Worm (Caenorhabditis elegans) whole organism, L4 larva: Measurements from ENCODE around the gene sra-28.
A peak's percentile ranks its signal among the peaks of the same experiment; 100 is the strongest.

Experiments used
- F10B5.3 ChIP-seq: sonication (generic microtip); optimal IDR thresholded peaks from 2 replicates; lab custom pipeline; 2016; ENCODE audit warnings: mild to moderate bottlenecking, missing genetic modification characterization, missing compliant biosample characterization
- F26F4.8 ChIP-seq: fragments of 200-800 bp; sonication (Bioruptor generic); conservative IDR thresholded peaks from 2 replicates; pipeline ENCODE4 v1.3.6; 2022; ENCODE audit warnings: missing genetic modification characterization, missing compliant biosample characterization
- F44E2.7 ChIP-seq: fragments of 200-800 bp; sonication (Bioruptor generic); IDR thresholded peaks from 2 replicates; pipeline ENCODE4 v2.1.2; 2022; ENCODE audit warnings: missing genetic modification characterization, missing compliant biosample characterization
- T20F7.1 ChIP-seq: fragments of 200-800 bp; sonication (Bioruptor generic); optimal IDR thresholded peaks from 2 replicates; lab custom pipeline; 2018; ENCODE audit warnings: mild to moderate bottlenecking, missing genetic modification characterization, missing compliant biosample characterization
- T26A8.4 ChIP-seq: fragments of 200-800 bp; sonication (Bioruptor generic); IDR thresholded peaks from 2 replicates; pipeline ENCODE4 v1.3.6; 2022; ENCODE audit warnings: missing genetic modification characterization, missing compliant biosample characterization
- Y48G9A.11 ChIP-seq: fragments of 200-800 bp; sonication (Bioruptor generic); IDR thresholded peaks from 2 replicates; pipeline ENCODE4 v1.3.6; 2022; ENCODE audit warnings: missing genetic modification reagents, missing genetic modification characterization, missing compliant biosample characterization
- Y75B8A.6 ChIP-seq: fragments of 200-800 bp; sonication (Bioruptor generic); IDR thresholded peaks from 2 replicates; pipeline ENCODE4 v1.3.6; 2022; ENCODE audit warnings: missing genetic modification reagents, missing genetic modification characterization, missing compliant biosample characterization
- ZK337.2 ChIP-seq: fragments of 200-800 bp; sonication (Bioruptor generic); IDR thresholded peaks from 2 replicates; pipeline ENCODE4 v1.3.6; 2022; ENCODE audit warnings: missing genetic modification reagents, missing genetic modification characterization, missing compliant biosample characterization
- aha-1 ChIP-seq: fragments of 150-350 bp; peaks from one replicate; lab custom pipeline; 2014; ENCODE audit warnings: missing biosample characterization, missing genetic modification characterization
- ceh-20 ChIP-seq: fragments of 200-800 bp; sonication (Bioruptor generic); IDR thresholded peaks from 2 replicates; pipeline ENCODE4 v1.3.6; 2022; ENCODE audit warnings: missing genetic modification reagents, missing genetic modification characterization, missing compliant biosample characterization
- ceh-28 ChIP-seq: fragments of 150-350 bp; optimal IDR thresholded peaks from 2 replicates; lab custom pipeline; 2014; ENCODE audit warnings: missing biosample characterization, missing genetic modification reagents, missing genetic modification characterization
- ceh-44 ChIP-seq: fragments of 200-800 bp; sonication (Bioruptor generic); IDR thresholded peaks from 2 replicates; pipeline ENCODE4 v1.3.6; 2022; ENCODE audit warnings: missing genetic modification reagents, missing genetic modification characterization, missing compliant biosample characterization
- ceh-62 ChIP-seq: sonication (generic microtip); optimal IDR thresholded peaks from 2 replicates; lab custom pipeline; 2017; ENCODE audit warnings: missing biosample characterization, missing genetic modification characterization
- cey-2 ChIP-seq: sonication (generic microtip); optimal IDR thresholded peaks from 3 replicates; lab custom pipeline; 2017; ENCODE audit warnings: missing genetic modification characterization, mild to moderate bottlenecking, missing compliant biosample characterization, antibody characterized with exemption, borderline replicate concordance; ENCODE audit not compliant: insufficient read depth
- ctbp-1 ChIP-seq: fragments of 200-800 bp; sonication (Bioruptor generic); IDR thresholded peaks from 2 replicates; pipeline ENCODE4 v1.3.6; 2022; ENCODE audit warnings: missing genetic modification reagents, missing genetic modification characterization, missing compliant biosample characterization
- dmd-8 ChIP-seq: fragments of 200-800 bp; sonication (Bioruptor generic); IDR thresholded peaks from 2 replicates; pipeline ENCODE4 v1.3.6; 2022; ENCODE audit warnings: missing genetic modification characterization, missing compliant biosample characterization
- dmd-9 ChIP-seq: fragments of 200-800 bp; sonication (Bioruptor generic); IDR thresholded peaks from 2 replicates; pipeline ENCODE4 v1.3.6; 2022; ENCODE audit warnings: missing genetic modification reagents, missing genetic modification characterization, missing compliant biosample characterization
- duxl-1 ChIP-seq: sonication (generic microtip); optimal IDR thresholded peaks from 2 replicates; lab custom pipeline; 2016; ENCODE audit warnings: mild to moderate bottlenecking, missing genetic modification characterization, moderate library complexity, missing compliant biosample characterization; ENCODE audit not compliant: poor library complexity
- egl-27 ChIP-seq: sonication (generic microtip); optimal IDR thresholded peaks from 3 replicates; lab custom pipeline; 2017; ENCODE audit warnings: missing biosample characterization, missing genetic modification reagents, missing genetic modification characterization
- fos-1 ChIP-seq: fragments of 150-350 bp; optimal IDR thresholded peaks from 2 replicates; lab custom pipeline; 2014; ENCODE audit warnings: missing biosample characterization, missing genetic modification characterization
- hif-1 ChIP-seq, 2 experiments: sonication (generic microtip); optimal IDR thresholded peaks; 2 replicates each; lab custom pipeline; 2016 to 2017; ENCODE audit warnings: missing compliant biosample characterization in 2 of 2, missing genetic modification characterization in 2 of 2, missing genetic modification reagents in 2 of 2, missing genotype in 2 of 2, mild to moderate bottlenecking in 1 of 2
- hlh-11 ChIP-seq: fragments of 200-800 bp; sonication (Bioruptor generic); optimal IDR thresholded peaks from 2 replicates; lab custom pipeline; 2018; ENCODE audit warnings: mild to moderate bottlenecking, missing genetic modification characterization, missing compliant biosample characterization
- lin-13 ChIP-seq: fragments of 150-350 bp; optimal IDR thresholded peaks from 2 replicates; lab custom pipeline; 2014; ENCODE audit warnings: missing biosample characterization, missing genetic modification reagents, missing genetic modification characterization
- lin-15B ChIP-seq: fragments of 150-350 bp; sonication (generic microtip); optimal IDR thresholded peaks from 3 replicates; lab custom pipeline; 2014; ENCODE audit warnings: missing biosample characterization, missing genetic modification characterization
- lir-3 ChIP-seq: sonication (generic microtip); optimal IDR thresholded peaks from 2 replicates; lab custom pipeline; 2016; ENCODE audit warnings: mild to moderate bottlenecking, missing genetic modification characterization, missing compliant biosample characterization
- lsy-2 ChIP-seq, 2 experiments: fragments of 150-350 bp in 1 of 2; sonication (generic microtip) in 1 of 2; optimal IDR thresholded peaks; 2 replicates each; lab custom pipeline; 2014 to 2017; ENCODE audit warnings: missing biosample characterization in 2 of 2, missing genetic modification characterization in 2 of 2
- madf-5 ChIP-seq, 2 experiments: fragments of 200-800 bp; sonication (Bioruptor generic); IDR thresholded peaks; 2 replicates each; pipeline ENCODE4 v1.3.6; 2022; ENCODE audit warnings: missing compliant biosample characterization in 2 of 2, missing genetic modification characterization in 2 of 2
- mdl-1 ChIP-seq, 2 experiments: fragments of 150-350 bp in 1 of 2; sonication (generic microtip) in 1 of 2; optimal IDR thresholded peaks; 2 replicates each; lab custom pipeline; 2014 to 2017; ENCODE audit warnings: missing biosample characterization in 2 of 2, missing genetic modification characterization in 2 of 2
- mdt-29 ChIP-seq: fragments of 200-800 bp; sonication (Bioruptor generic); IDR thresholded peaks from 2 replicates; pipeline ENCODE4 v1.3.6; 2022; ENCODE audit warnings: missing genetic modification reagents, missing genetic modification characterization, missing compliant biosample characterization
- mep-1 ChIP-seq: fragments of 150-350 bp; sonication (generic microtip); optimal IDR thresholded peaks from 3 replicates; lab custom pipeline; 2014; ENCODE audit warnings: missing biosample characterization, missing genetic modification characterization
- mxl-3 ChIP-seq: fragments of 200-800 bp; sonication (Bioruptor generic); optimal IDR thresholded peaks from 2 replicates; lab custom pipeline; 2018; ENCODE audit warnings: mild to moderate bottlenecking, missing genetic modification characterization, missing compliant biosample characterization
- nhr-11 ChIP-seq: fragments of 150-350 bp; optimal IDR thresholded peaks from 2 replicates; lab custom pipeline; 2014; ENCODE audit warnings: missing biosample characterization, missing genetic modification characterization
- nhr-111 ChIP-seq: fragments of 200-800 bp; sonication (Bioruptor generic); optimal IDR thresholded peaks from 2 replicates; lab custom pipeline; 2018; ENCODE audit warnings: mild to moderate bottlenecking, missing genetic modification characterization, missing compliant biosample characterization
- nhr-237 ChIP-seq: sonication (generic microtip); optimal IDR thresholded peaks from 2 replicates; lab custom pipeline; 2017; ENCODE audit warnings: missing biosample characterization, missing genetic modification characterization
- nhr-25 ChIP-seq: sonication (generic microtip); optimal IDR thresholded peaks from 2 replicates; lab custom pipeline; 2017; ENCODE audit warnings: missing genetic modification characterization, mild to moderate bottlenecking, missing compliant biosample characterization, antibody characterized with exemption, moderate library complexity, borderline replicate concordance; ENCODE audit not compliant: insufficient read depth
- nhr-28 ChIP-seq: fragments of 150-350 bp; optimal IDR thresholded peaks from 2 replicates; lab custom pipeline; 2014; ENCODE audit warnings: missing biosample characterization, missing genetic modification characterization
- nhr-6 ChIP-seq: fragments of 150-350 bp; optimal IDR thresholded peaks from 2 replicates; lab custom pipeline; 2014; ENCODE audit warnings: missing biosample characterization, missing genetic modification characterization
- pqm-1 ChIP-seq: sonication (generic microtip); optimal IDR thresholded peaks from 2 replicates; lab custom pipeline; 2017; ENCODE audit warnings: missing biosample characterization, missing genetic modification characterization
- rbr-2 ChIP-seq: sonication (generic microtip); optimal IDR thresholded peaks from 2 replicates; lab custom pipeline; 2016; ENCODE audit warnings: missing genotype, missing genetic modification characterization, missing compliant biosample characterization
- sdz-12 ChIP-seq: fragments of 200-800 bp; sonication (Bioruptor generic); optimal IDR thresholded peaks from 2 replicates; lab custom pipeline; 2018; ENCODE audit warnings: mild to moderate bottlenecking, missing genetic modification characterization, missing compliant biosample characterization
- set-16 ChIP-seq: fragments of 200-800 bp; sonication (Bioruptor generic); IDR thresholded peaks from 2 replicates; pipeline ENCODE4 v1.3.6; 2022; ENCODE audit warnings: missing genetic modification reagents, missing genetic modification characterization, missing compliant biosample characterization
- snpc-1.2 ChIP-seq: fragments of 200-800 bp; sonication (Bioruptor generic); IDR thresholded peaks from 2 replicates; pipeline ENCODE4 v1.3.6; 2022; ENCODE audit warnings: missing genetic modification reagents, missing genetic modification characterization, missing compliant biosample characterization
- spr-1 ChIP-seq: sonication (generic microtip); optimal IDR thresholded peaks from 2 replicates; lab custom pipeline; 2016; ENCODE audit warnings: mild to moderate bottlenecking, missing genetic modification characterization, missing compliant biosample characterization
- tag-97 ChIP-seq: fragments of 200-800 bp; sonication (Bioruptor generic); IDR thresholded peaks from 2 replicates; pipeline ENCODE4 v1.3.6; 2022; ENCODE audit warnings: missing genetic modification characterization, missing compliant biosample characterization
- unc-130 ChIP-seq: sonication (generic microtip); optimal IDR thresholded peaks from 2 replicates; lab custom pipeline; 2016; ENCODE audit warnings: missing genetic modification reagents, missing genetic modification characterization, missing compliant biosample characterization
- unc-62 ChIP-seq, 3 experiments: fragments of 150-350 bp in 1 of 3; sonication (generic microtip); optimal IDR thresholded peaks in 2 of 3; peaks in 1 of 3; 1 replicate in 1 of 3; 2 replicates in 2 of 3; lab custom pipeline; 2014 to 2017; ENCODE audit warnings: missing biosample characterization in 3 of 3, missing genetic modification characterization in 3 of 3, missing genetic modification reagents in 3 of 3, missing genotype in 1 of 3
- zfp-3 ChIP-seq: fragments of 200-800 bp; sonication (Bioruptor generic); conservative IDR thresholded peaks from 2 replicates; pipeline ENCODE4 v1.3.6; 2022; ENCODE audit warnings: missing genetic modification reagents, missing genetic modification characterization, missing compliant biosample characterization
- zip-11 ChIP-seq: fragments of 200-800 bp; sonication (Bioruptor generic); IDR thresholded peaks from 2 replicates; pipeline ENCODE4 v1.3.6; 2022; ENCODE audit warnings: missing genetic modification characterization, missing compliant biosample characterization
- ztf-7 ChIP-seq: fragments of 150-350 bp; optimal IDR thresholded peaks from 2 replicates; lab custom pipeline; 2014; ENCODE audit warnings: missing biosample characterization, missing genetic modification characterization

Gene sra-28

ce11 chrII:6523940-6524339 is 49.6 kb downstream of the sra-28 start:
- TF ChIP-seq zfp-3 (0 out of 2 replicates have a peak, but pooled peaks have one; percentile 7), snpc-1.2 (GFP tag; lab: Robert Waterston, UW) (no peak), nhr-11 (no peak), aha-1 (tag; lab: Kevin White, UChicago) (peak; percentile 91)

ce11 chrII:6522622-6523254 is 50.8 kb downstream of the sra-28 start:
- TF ChIP-seq ceh-62 (tag; lab: Kevin White, UChicago) (no peak), cey-2 (tag; lab: Kevin White, UChicago) (no peak), F10B5.3 (tag; lab: Kevin White, UChicago) (no peak), nhr-111 (GFP tag; lab: Kevin White, UChicago) (no peak), set-16 (GFP tag; lab: Robert Waterston, UW) (no peak), T20F7.1 (GFP tag; lab: Kevin White, UChicago) (no peak), zip-11 (GFP tag; lab: Robert Waterston, UW) (no peak), fos-1 (tag; lab: Kevin White, UChicago) (no peak), nhr-6 (tag; lab: Kevin White, UChicago) (no peak), pqm-1 (tag; lab: Kevin White, UChicago) (no peak), ctbp-1 (no peak), mdt-29 (GFP tag; lab: Robert Waterston, UW) (no peak), dmd-8 (GFP tag; lab: Robert Waterston, UW) (no peak), hlh-11 (tag; lab: Kevin White, UChicago) (peak; percentile 28), nhr-25 (tag; lab: Kevin White, UChicago) (no peak), unc-130 (GFP tag; lab: Kevin White, UChicago) (no peak), dmd-9 (GFP tag; lab: Robert Waterston, UW) (no peak), lin-13 (GFP tag; lab: Kevin White, UChicago) (no peak), F44E2.7 (GFP tag; lab: Robert Waterston, UW) (no peak), nhr-28 (peak; percentile 29), T26A8.4 (no peak), ceh-20 (GFP tag; lab: Robert Waterston, UW) (no peak), lir-3 (no peak), Y48G9A.11 (GFP tag; lab: Robert Waterston, UW) (no peak), mxl-3 (GFP tag; lab: Kevin White, UChicago) (peak; percentile 3), unc-62 (GFP tag; optimal IDR thresholded peaks at IDR 0.05 in 1 of 2; lab: Kevin White, UChicago) (peak in 1 of 2 experiments; percentile 88), unc-62 (tag; optimal IDR thresholded peaks at IDR 0.05; lab: Kevin White, UChicago) (no peak), ceh-28 (no peak), ceh-44 (GFP tag; lab: Robert Waterston, UW) (no peak), mep-1 (tag; lab: Kevin White, UChicago) (no peak), mdl-1 (tag; optimal IDR thresholded peaks at IDR 0.05; lab: Kevin White, UChicago) (peak in 1 of 2 experiments; percentile 11), rbr-2 (no peak), nhr-237 (no peak), ztf-7 (no peak), tag-97 (GFP tag; lab: Robert Waterston, UW) (no peak), hif-1 (tag; optimal IDR thresholded peaks at IDR 0.05; lab: Kevin White, UChicago) (no peak), duxl-1 (tag; lab: Kevin White, UChicago) (no peak), aha-1 (tag; lab: Kevin White, UChicago) (peak; percentile 97), spr-1 (tag; lab: Kevin White, UChicago) (no peak), Y75B8A.6 (GFP tag; lab: Robert Waterston, UW) (no peak), sdz-12 (GFP tag; lab: Kevin White, UChicago) (no peak), egl-27 (tag; lab: Kevin White, UChicago) (no peak), lin-15B (tag; lab: Kevin White, UChicago) (no peak), F26F4.8 (GFP tag; lab: Robert Waterston, UW) (no peak), ZK337.2 (GFP tag; lab: Robert Waterston, UW) (no peak), madf-5 (GFP tag; IDR thresholded peaks at IDR 0.05; lab: Robert Waterston, UW) (no peak), lsy-2 (tag; optimal IDR thresholded peaks at IDR 0.05; lab: Kevin White, UChicago) (no peak)
